Fruit fly (Drosophila melanogaster): Measurements from ENCODE around the gene CG14316.
A peak's percentile ranks its signal among the peaks of the same experiment; 100 is the strongest.

CG14316 gene

dm6 chr3R:18125023-18125630, 26.8 kb upstream of the CG14316 start (continued):
- TF ChIP-seq Hand (GFP tag; optimal IDR thresholded peaks at IDR 0.05) (no peak), lola (GFP tag; optimal IDR thresholded peaks at IDR 0.05) (peak in 1 of 3 experiments; percentile 48), CG7745 (tag; optimal IDR thresholded peaks at IDR 0.05) (no peak), h (optimal IDR thresholded peaks at IDR 0.05) (no peak), Hr78 (GFP tag; optimal IDR thresholded peaks at IDR 0.05) (no peak), esg (GFP tag; conservative IDR thresholded peaks at IDR 0.05) (peak; percentile 84), MBD-R2 (GFP tag; IDR thresholded peaks at IDR 0.05) (peak; percentile 64; the same call in 1 of the 2 replicates), prd (optimal IDR thresholded peaks at IDR 0.05) (no peak), prd (GFP tag; IDR thresholded peaks at IDR 0.05) (peak; percentile 99), Aef1 (GFP tag; IDR thresholded peaks at IDR 0.05) (peak; percentile 88), CG12236 (GFP tag; optimal IDR thresholded peaks at IDR 0.05) (peak; percentile 41), Mad (GFP tag; optimal IDR thresholded peaks at IDR 0.05) (peak; percentile 41), CG34224 (GFP tag; IDR thresholded peaks at IDR 0.05; ENCODE audit: partially characterized antibody) (no peak), ranshi (GFP tag; IDR thresholded peaks at IDR 0.05) (peak; percentile 92), E2f1 (GFP tag; IDR thresholded peaks at IDR 0.05) (peak; percentile 92), inv (GFP tag; IDR thresholded peaks at IDR 0.05; ENCODE audit: partially characterized antibody) (no peak), Ravus (GFP tag; IDR thresholded peaks at IDR 0.05) (peak; percentile 36), Atf-2 (GFP tag; optimal IDR thresholded peaks at IDR 0.05) (peak; percentile 77), Ets65A (GFP tag) (peak; percentile 96), CG11093 (GFP tag; IDR thresholded peaks at IDR 0.05) (peak; percentile 92), her (GFP tag; optimal IDR thresholded peaks at IDR 0.05) (peak; percentile 61), CG5245 (GFP tag; optimal IDR thresholded peaks at IDR 0.05) (peak; percentile 71), sug (tag; optimal IDR thresholded peaks at IDR 0.05) (no peak), Dll (GFP tag; IDR thresholded peaks at IDR 0.05; ENCODE audit: partially characterized antibody) (no peak), Sin3A (optimal IDR thresholded peaks at IDR 0.05) (no peak), CG16813 (GFP tag; IDR thresholded peaks at IDR 0.05; ENCODE audit: partially characterized antibody) (no peak), fd64A (GFP tag; optimal IDR thresholded peaks at IDR 0.05) (no peak), vfl (GFP tag; optimal IDR thresholded peaks at IDR 0.05) (no peak), salm (tag; optimal IDR thresholded peaks at IDR 0.05) (no peak), CG31441 (GFP tag; IDR thresholded peaks at IDR 0.05) (peak; percentile 81), CG13296 (GFP tag; optimal IDR thresholded peaks at IDR 0.05) (peak; percentile 72), CG32532 (GFP tag; IDR thresholded peaks at IDR 0.05) (peak; percentile 95), Neu2 (GFP tag; optimal IDR thresholded peaks at IDR 0.05; ENCODE audit: borderline replicate concordance) (peak; percentile 49), CG12744 (GFP tag; optimal IDR thresholded peaks at IDR 0.05) (peak; percentile 69), tin (GFP tag; optimal IDR thresholded peaks at IDR 0.05) (peak; percentile 80), CG3847 (GFP tag; IDR thresholded peaks at IDR 0.05) (peak; percentile 72), HLH4C (GFP tag; IDR thresholded peaks at IDR 0.05; ENCODE audit: partially characterized antibody) (no peak), CG2889 (GFP tag; IDR thresholded peaks at IDR 0.05) (peak; percentile 86), stc (GFP tag; IDR thresholded peaks at IDR 0.05) (peak; percentile 89), E2f2 (GFP tag; IDR thresholded peaks at IDR 0.05) (peak; percentile 49; the same call in 1 of the 2 replicates), row (GFP tag; IDR thresholded peaks at IDR 0.05) (peak; percentile 93), CG15514 (GFP tag; optimal IDR thresholded peaks at IDR 0.05) (peak; percentile 35), Ssrp (tag; optimal IDR thresholded peaks at IDR 0.05) (peak; percentile 62), CG1792 (GFP tag; optimal IDR thresholded peaks at IDR 0.05) (peak; percentile 65), CG16815 (GFP tag; optimal IDR thresholded peaks at IDR 0.05) (peak; percentile 77), slp2 (GFP tag; optimal IDR thresholded peaks at IDR 0.05) (peak; percentile 70), kni (GFP tag; optimal IDR thresholded peaks at IDR 0.05) (no peak), hbn (GFP tag; IDR thresholded peaks at IDR 0.05; ENCODE audit: partially characterized antibody) (no peak), psq (GFP tag; optimal IDR thresholded peaks at IDR 0.05) (peak; percentile 46), dati (GFP tag; IDR thresholded peaks at IDR 0.05) (peak; percentile 87), CG15696 (tag; optimal IDR thresholded peaks at IDR 0.05) (peak; percentile 91)

All from whole organism, embryonic.